Fruit fly (Drosophila melanogaster) ovary, adult (tissue): ENCODE measurements around the gene NimB3.

Source experiments
- CG17801 ChIP-seq: fragments of 200-800 bp; optimal IDR thresholded peaks from 2 replicates; lab custom pipeline; 2019; ENCODE audit warnings: missing biosample characterization, mild to moderate bottlenecking, missing genetic modification characterization, moderate library complexity; ENCODE audit not compliant: partially characterized antibody

NimB3 gene

dm6 chr2L:13963467-13964122, 4.2 kb downstream of the NimB3 start, which contains the start of gene NimB1:
Gene NimB1, plus strand, starts transcription at chr2L:13963507.
- TF ChIP-seq CG17801 (GFP tag; lab: Kevin White, UChicago), result no peak

- no peak for TF ChIP-seq CG17801 (GFP tag; lab: Kevin White, UChicago)
These were observed 7.4 kb downstream of the NimB3 start for dm6 chr2L:13960399-13960798.

dm6 chr2L:13957239-13957638, 10.5 kb downstream of the NimB3 start, which contains the start of gene NimA:
Gene NimA, plus strand, starts transcription at chr2L:13957539.
- no peak for TF ChIP-seq CG17801 (GFP tag; lab: Kevin White, UChicago)

dm6 chr2L:13955775-13956174, 12.0 kb downstream of the NimB3 start:
- TF ChIP-seq CG17801 (GFP tag; lab: Kevin White, UChicago), result no peak

DNA sequence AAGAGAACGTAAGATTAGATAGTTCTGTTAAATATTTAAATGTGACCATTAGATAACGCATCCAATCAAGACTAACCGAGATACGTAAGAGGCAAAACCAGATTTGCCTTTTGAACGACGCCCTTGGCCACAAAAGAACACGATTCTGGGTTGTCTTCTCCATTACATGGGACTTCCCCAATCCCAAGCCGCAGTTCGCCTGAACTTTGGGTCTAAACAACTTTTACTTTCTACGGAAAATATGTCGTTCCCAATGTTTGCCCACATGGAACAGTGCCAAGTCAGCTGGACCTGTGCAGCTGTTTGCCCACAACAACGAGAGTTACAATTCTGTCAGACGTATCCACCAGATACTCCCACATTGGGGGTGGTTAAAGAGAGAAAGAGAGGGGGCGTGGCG, 18.0 kb downstream of the NimB3 start:
- TF ChIP-seq CG17801 (GFP tag; lab: Kevin White, UChicago), result no peak

DNA sequence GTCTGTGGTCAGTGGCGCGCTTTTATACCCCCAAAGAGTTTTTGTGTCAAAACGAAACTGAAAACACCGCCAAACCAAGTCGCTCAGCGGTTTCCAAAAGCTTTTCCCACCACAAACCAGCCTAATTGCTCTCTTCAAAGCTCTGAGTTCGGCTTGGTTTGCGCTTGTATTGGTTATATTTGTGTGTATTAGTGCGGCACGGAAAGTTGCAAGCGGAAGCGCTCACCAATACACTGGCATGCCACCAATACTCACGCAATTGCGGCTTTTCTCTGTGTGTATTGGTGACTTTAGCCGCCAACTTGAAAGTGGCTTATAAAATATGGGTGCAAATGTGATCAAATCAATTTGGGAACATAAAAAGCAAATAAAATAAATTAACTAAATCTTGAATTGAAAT, 20.3 kb downstream of the NimB3 start, which contains the start of gene Vajk3:
Gene Vajk3 (minus strand): TSS at position 1 of the 400 bp plus-strand sequence.
- no peak for TF ChIP-seq CG17801 (GFP tag; lab: Kevin White, UChicago)

DNA sequence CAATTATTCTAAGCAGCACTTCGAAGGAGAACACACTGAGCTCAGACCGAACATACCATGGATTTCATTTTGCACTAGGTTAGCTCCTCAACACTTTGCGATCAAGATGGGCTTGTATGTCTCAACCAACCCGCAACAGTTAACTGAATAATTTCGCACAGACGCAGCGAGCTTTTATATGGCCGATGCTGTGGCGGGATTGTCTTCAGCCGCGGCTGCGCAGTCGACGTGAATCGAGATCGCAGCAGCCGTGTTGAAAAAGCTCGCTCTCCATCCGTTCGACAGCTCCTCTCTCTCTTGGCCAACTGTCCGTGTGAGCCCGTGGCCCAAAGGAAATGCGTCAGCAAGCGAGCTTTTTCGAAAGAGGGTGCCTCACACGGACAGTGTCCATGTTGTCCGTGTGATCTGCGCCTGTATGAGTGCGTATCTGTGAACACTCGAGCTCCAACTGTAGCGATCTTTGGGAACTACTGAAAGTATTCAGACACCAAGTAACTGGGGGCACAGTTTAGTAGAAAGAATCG, 33.2 kb downstream of the NimB3 start, which contains the start of gene Vajk2:
Gene Vajk2 (minus strand): TSS at position 151 of the 524 bp plus-strand sequence.
- no peak for TF ChIP-seq CG17801 (GFP tag; lab: Kevin White, UChicago)

- TF ChIP-seq CG17801 (GFP tag; lab: Kevin White, UChicago), result no peak
These were observed 36.5 kb downstream of the NimB3 start, which contains the start of gene CG42711 for dm6 chr2L:13931318-13931717. Gene CG42711, minus strand, starts transcription at chr2L:13931362.

- no peak for TF ChIP-seq CG17801 (GFP tag; lab: Kevin White, UChicago)
These were observed 39.3 kb downstream of the NimB3 start for dm6 chr2L:13928461-13928860.

- TF ChIP-seq CG17801 (GFP tag; lab: Kevin White, UChicago), result no peak
These were observed 42.1 kb downstream of the NimB3 start for dm6 chr2L:13925699-13926098.

DNA sequence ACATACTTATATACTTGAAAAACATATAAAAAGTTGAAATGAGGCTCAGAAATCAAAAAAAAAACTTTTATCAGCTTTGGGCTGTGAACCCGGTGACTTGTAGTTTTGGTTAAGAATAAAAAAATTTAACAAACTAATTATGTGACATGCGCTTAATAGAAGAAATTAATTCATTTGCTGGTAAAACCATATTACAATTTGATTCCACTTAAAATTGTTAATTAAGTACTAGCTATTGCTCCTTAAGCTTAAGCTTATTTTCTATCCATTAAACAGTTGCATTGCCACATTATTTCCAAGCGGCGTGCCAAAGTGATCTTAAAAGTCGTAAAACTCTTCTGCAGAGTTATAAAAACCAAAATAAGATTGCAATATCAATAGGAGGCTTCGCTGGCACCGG, 43.8 kb downstream of the NimB3 start:
- no peak for TF ChIP-seq CG17801 (GFP tag; lab: Kevin White, UChicago)

- no peak for TF ChIP-seq CG17801 (GFP tag; lab: Kevin White, UChicago)
These were observed 44.3 kb downstream of the NimB3 start, which contains the start of gene Vajk1 for dm6 chr2L:13923453-13923852. Gene Vajk1, minus strand, starts transcription at chr2L:13923553.
